Fruit fly (Drosophila melanogaster) whole organism, embryonic: ENCODE measurements around the gene Aps.

Experiments used
- Ada2b ChIP-seq: fragments of 200-800 bp; sonication (Bioruptor generic); IDR thresholded peaks from 2 replicates; pipeline ENCODE4 v1.3.6; 2022; ENCODE audit warnings: missing biosample characterization, missing genetic modification characterization
- Aef1 ChIP-seq: fragments of 200-800 bp; sonication (Bioruptor generic); IDR thresholded peaks from 3 replicates; pipeline ENCODE4 v1.3.6; 2022; ENCODE audit warnings: missing biosample characterization, missing genetic modification characterization
- Blimp-1 ChIP-seq: fragments of 200-800 bp; sonication (Bioruptor generic); optimal IDR thresholded peaks from 3 replicates; lab custom pipeline; 2018; ENCODE audit warnings: missing biosample characterization, missing genetic modification characterization, mild to moderate bottlenecking, moderate library complexity, missing genetic modification reagents
- CG10147 ChIP-seq: fragments of 200-800 bp; sonication (Bioruptor generic); optimal IDR thresholded peaks from 2 replicates; lab custom pipeline; 2019; ENCODE audit warnings: missing biosample characterization, mild to moderate bottlenecking, missing genetic modification characterization, moderate library complexity
- CG10209 ChIP-seq: fragments of 200-800 bp; sonication (Bioruptor generic); optimal IDR thresholded peaks from 3 replicates; lab custom pipeline; 2017; ENCODE audit warnings: missing biosample characterization, mild to moderate bottlenecking, missing genetic modification characterization, missing genetic modification reagents
- CG11696 ChIP-seq: fragments of 200-800 bp; sonication (Bioruptor generic); IDR thresholded peaks from 2 replicates; pipeline ENCODE4 v1.3.6; 2022; ENCODE audit warnings: missing biosample characterization, missing genetic modification characterization
- CG1602 ChIP-seq: fragments of 200-800 bp; sonication (Bioruptor generic); optimal IDR thresholded peaks from 3 replicates; lab custom pipeline; 2016; ENCODE audit warnings: missing biosample characterization, missing genetic modification characterization
- CG17328 ChIP-seq: fragments of 200-800 bp; sonication (Bioruptor generic); IDR thresholded peaks from 2 replicates; pipeline ENCODE4 v1.3.6; 2022; ENCODE audit warnings: missing biosample characterization, missing genetic modification characterization
- CG17359 ChIP-seq: fragments of 200-800 bp; sonication (Bioruptor generic); optimal IDR thresholded peaks from 3 replicates; lab custom pipeline; 2018; ENCODE audit warnings: missing biosample characterization, mild to moderate bottlenecking, missing genetic modification characterization, moderate library complexity
- CG17385 ChIP-seq: fragments of 200-800 bp; sonication (Bioruptor generic); optimal IDR thresholded peaks from 3 replicates; lab custom pipeline; 2018; ENCODE audit warnings: missing biosample characterization, mild to moderate bottlenecking, missing genetic modification characterization
- CG1832 ChIP-seq: fragments of 200-800 bp; sonication (Bioruptor generic); optimal IDR thresholded peaks from 2 replicates; lab custom pipeline; 2017; ENCODE audit warnings: missing biosample characterization, mild to moderate bottlenecking, missing genetic modification characterization, inconsistent platforms
- CG2712 ChIP-seq: fragments of 200-800 bp; optimal IDR thresholded peaks from 3 replicates; lab custom pipeline; 2019; ENCODE audit warnings: missing biosample characterization, mild to moderate bottlenecking, missing genetic modification characterization, moderate library complexity
- CG3407 ChIP-seq: fragments of 200-800 bp; sonication (Bioruptor generic); optimal IDR thresholded peaks from 2 replicates; lab custom pipeline; 2018; ENCODE audit warnings: missing biosample characterization, mild to moderate bottlenecking, missing genetic modification characterization
- CG4282 ChIP-seq: fragments of 200-800 bp; sonication (Bioruptor generic); optimal IDR thresholded peaks from 2 replicates; lab custom pipeline; 2016; ENCODE audit warnings: missing biosample characterization, missing genetic modification characterization
- CG8281 ChIP-seq: fragments of 200-800 bp; sonication (Bioruptor generic); optimal IDR thresholded peaks from 2 replicates; lab custom pipeline; 2018; ENCODE audit warnings: missing biosample characterization, mild to moderate bottlenecking, missing genetic modification characterization, moderate library complexity
- CG9727 ChIP-seq: fragments of 200-800 bp; sonication (Bioruptor generic); optimal IDR thresholded peaks from 3 replicates; lab custom pipeline; 2017; ENCODE audit warnings: missing biosample characterization, mild to moderate bottlenecking, missing genetic modification characterization
- CG9932 ChIP-seq: fragments of 200-800 bp; sonication (Bioruptor generic); IDR thresholded peaks from 2 replicates; pipeline ENCODE4 v1.3.6; 2022; ENCODE audit warnings: missing biosample characterization, missing genetic modification characterization
- Camta ChIP-seq: fragments of 200-800 bp; sonication (Bioruptor generic); optimal IDR thresholded peaks from 2 replicates; lab custom pipeline; 2016; ENCODE audit warnings: missing biosample characterization, missing genetic modification characterization
- Dbx ChIP-seq: fragments of 200-800 bp; sonication (Bioruptor generic); IDR thresholded peaks from 3 replicates; pipeline ENCODE4 v1.3.6; 2022; ENCODE audit warnings: missing biosample characterization, missing genetic modification characterization
- Deaf1 ChIP-seq: fragments of 200-800 bp; optimal IDR thresholded peaks from 3 replicates; lab custom pipeline; 2019; ENCODE audit warnings: missing biosample characterization, mild to moderate bottlenecking, missing genetic modification characterization, moderate library complexity
- HHEX ChIP-seq: fragments of 200-800 bp; sonication (Bioruptor generic); optimal IDR thresholded peaks from 3 replicates; lab custom pipeline; 2017; ENCODE audit warnings: missing biosample characterization, mild to moderate bottlenecking, missing genetic modification characterization, missing genetic modification reagents
- HLH3B ChIP-seq: fragments of 200-800 bp; sonication (Bioruptor generic); IDR thresholded peaks from 2 replicates; pipeline ENCODE4 v1.3.6; 2022; ENCODE audit warnings: missing biosample characterization, missing genetic modification characterization
- HLHmδ ChIP-seq: fragments of 200-800 bp; sonication (Bioruptor generic); optimal IDR thresholded peaks from 2 replicates; lab custom pipeline; 2018; ENCODE audit warnings: missing biosample characterization, mild to moderate bottlenecking, missing genetic modification characterization, moderate library complexity
- Hand ChIP-seq: fragments of 200-800 bp; sonication (Bioruptor generic); optimal IDR thresholded peaks from 2 replicates; lab custom pipeline; 2017; ENCODE audit warnings: mild to moderate bottlenecking, missing biosample characterization, missing genetic modification reagents, missing genetic modification characterization
- Hey ChIP-seq: fragments of 200-800 bp; sonication (Bioruptor generic); optimal IDR thresholded peaks from 3 replicates; lab custom pipeline; 2018; ENCODE audit warnings: missing biosample characterization, mild to moderate bottlenecking, missing genetic modification characterization
- Hr51 ChIP-seq, 2 experiments: fragments of 200-800 bp; sonication (Bioruptor generic); optimal IDR thresholded peaks; 2 replicates in 1 of 2; 3 replicates in 1 of 2; lab custom pipeline; 2016 to 2018; ENCODE audit warnings: missing biosample characterization in 2 of 2, missing genetic modification characterization in 2 of 2, mild to moderate bottlenecking in 1 of 2, moderate library complexity in 1 of 2
- Kr ChIP-seq: fragments of 200-800 bp; sonication (Bioruptor generic); optimal IDR thresholded peaks from 2 replicates; lab custom pipeline; 2017; ENCODE audit warnings: missing biosample characterization, mild to moderate bottlenecking, missing genetic modification characterization
- Mad ChIP-seq: fragments of 200-800 bp; sonication (Bioruptor generic); optimal IDR thresholded peaks from 2 replicates; lab custom pipeline; 2016; ENCODE audit warnings: missing biosample characterization, missing genetic modification characterization
- Med ChIP-seq: fragments of 200-800 bp; sonication (Bioruptor generic); peaks from one replicate; lab custom pipeline; 2016; ENCODE audit warnings: missing biosample characterization, missing genetic modification characterization, mild to moderate bottlenecking, inconsistent platforms, moderate library complexity
- Nf-YC ChIP-seq: fragments of 200-800 bp; optimal IDR thresholded peaks from 3 replicates; lab custom pipeline; 2019; ENCODE audit warnings: missing biosample characterization, mild to moderate bottlenecking, missing genetic modification characterization, moderate library complexity
- Ptx1 ChIP-seq: fragments of 200-800 bp; sonication (Bioruptor generic); IDR thresholded peaks from 2 replicates; pipeline ENCODE4 v1.3.6; 2022; ENCODE audit warnings: missing biosample characterization, missing genetic modification characterization
- Vsx1 ChIP-seq: fragments of 200-800 bp; sonication (Bioruptor generic); optimal IDR thresholded peaks from 2 replicates; lab custom pipeline; 2017; ENCODE audit warnings: missing biosample characterization, mild to moderate bottlenecking, missing genetic modification characterization, missing genetic modification reagents
- bigmax ChIP-seq: fragments of 200-800 bp; sonication (Bioruptor generic); optimal IDR thresholded peaks from 2 replicates; lab custom pipeline; 2018; ENCODE audit warnings: missing biosample characterization, mild to moderate bottlenecking, missing genetic modification characterization
- cato ChIP-seq: fragments of 200-800 bp; sonication (Bioruptor generic); optimal IDR thresholded peaks from 2 replicates; lab custom pipeline; 2016; ENCODE audit warnings: missing biosample characterization, missing genetic modification characterization, borderline replicate concordance
- chif ChIP-seq, 2 experiments: fragments of 200-800 bp; sonication (Bioruptor generic); optimal IDR thresholded peaks; 3 replicates each; lab custom pipeline; 2016; ENCODE audit warnings: missing biosample characterization in 2 of 2, missing genetic modification characterization in 2 of 2
- chn ChIP-seq: fragments of 200-800 bp; sonication (Bioruptor generic); optimal IDR thresholded peaks from 2 replicates; lab custom pipeline; 2016; ENCODE audit warnings: missing biosample characterization, missing genetic modification characterization
- croc ChIP-seq: fragments of 200-800 bp; sonication (Bioruptor generic); conservative IDR thresholded peaks from 3 replicates; pipeline ENCODE4 v1.3.6; 2022; ENCODE audit warnings: missing biosample characterization, missing genetic modification characterization
- gem ChIP-seq: fragments of 200-800 bp; sonication (Bioruptor generic); optimal IDR thresholded peaks from 2 replicates; lab custom pipeline; 2019; ENCODE audit warnings: missing biosample characterization, mild to moderate bottlenecking, missing genetic modification characterization, moderate library complexity
- gfzf ChIP-seq: fragments of 200-800 bp; sonication (Bioruptor generic); optimal IDR thresholded peaks from 2 replicates; lab custom pipeline; 2016; ENCODE audit warnings: missing biosample characterization, mild to moderate bottlenecking, missing genetic modification characterization, moderate library complexity
- grn ChIP-seq: fragments of 200-800 bp; sonication (Bioruptor generic); optimal IDR thresholded peaks from 3 replicates; lab custom pipeline; 2017; ENCODE audit warnings: missing biosample characterization, missing genetic modification characterization
- inv ChIP-seq: fragments of 200-800 bp; sonication (Bioruptor generic); IDR thresholded peaks from 2 replicates; pipeline ENCODE4 v1.3.6; 2022; ENCODE audit warnings: missing biosample characterization, missing genetic modification characterization; ENCODE audit not compliant: partially characterized antibody
- jigr1 ChIP-seq: fragments of 200-800 bp; sonication (Bioruptor generic); IDR thresholded peaks from 3 replicates; pipeline ENCODE4 v1.3.6; 2022; ENCODE audit warnings: missing biosample characterization, missing genetic modification characterization
- lab ChIP-seq: fragments of 200-800 bp; sonication (Bioruptor generic); optimal IDR thresholded peaks from 3 replicates; lab custom pipeline; 2017; ENCODE audit warnings: missing biosample characterization, missing genetic modification characterization, mild to moderate bottlenecking, moderate library complexity, missing genetic modification reagents
- onecut ChIP-seq: fragments of 200-800 bp; sonication (Bioruptor generic); IDR thresholded peaks from 2 replicates; pipeline ENCODE4 v1.3.6; 2022; ENCODE audit warnings: missing biosample characterization, missing genetic modification characterization
- pita ChIP-seq: fragments of 200-800 bp; sonication (Bioruptor generic); optimal IDR thresholded peaks from 2 replicates; lab custom pipeline; 2017; ENCODE audit warnings: missing biosample characterization, mild to moderate bottlenecking, missing genetic modification characterization
- repo ChIP-seq: fragments of 200-800 bp; sonication (Bioruptor generic); optimal IDR thresholded peaks from 2 replicates; lab custom pipeline; 2016; ENCODE audit warnings: missing biosample characterization, missing genetic modification characterization
- ro ChIP-seq: fragments of 200-800 bp; sonication (Bioruptor generic); IDR thresholded peaks from 2 replicates; pipeline ENCODE4 v1.3.6; 2022; ENCODE audit warnings: missing biosample characterization, missing genetic modification characterization
- scrt ChIP-seq: fragments of 200-800 bp; sonication (Bioruptor generic); optimal IDR thresholded peaks from 2 replicates; lab custom pipeline; 2018; ENCODE audit warnings: missing biosample characterization, mild to moderate bottlenecking, missing genetic modification characterization, moderate library complexity
- trem ChIP-seq: fragments of 200-800 bp; optimal IDR thresholded peaks from 3 replicates; lab custom pipeline; 2019; ENCODE audit warnings: missing biosample characterization, mild to moderate bottlenecking, missing genetic modification characterization, moderate library complexity
- zen ChIP-seq: fragments of 200-800 bp; sonication (Bioruptor generic); optimal IDR thresholded peaks from 3 replicates; lab custom pipeline; 2018; ENCODE audit warnings: missing biosample characterization, mild to moderate bottlenecking, missing genetic modification characterization, moderate library complexity

Gene Aps

dm6 chr3L:10899087-10899511, at the start of gene Aps (continued):
- no peak for TF ChIP-seq Hand
- peak; percentile 61 for TF ChIP-seq CG2712 (tag; lab: Kevin White, UChicago)
- peak; percentile 99 for TF ChIP-seq Vsx1 (GFP tag; lab: Kevin White, UChicago)
- TF ChIP-seq Camta (GFP tag; lab: Kevin White, UChicago) = peak; percentile 24
- TF ChIP-seq HLH3B = peak; percentile 45; the same call in 1 of the 2 replicates
- TF ChIP-seq croc (GFP tag; lab: Robert Waterston, UW) = no peak
- TF ChIP-seq CG1832 = no peak
- TF ChIP-seq Mad (GFP tag; lab: Kevin White, UChicago) = peak; percentile 17
- no peak for TF ChIP-seq repo (GFP tag; lab: Kevin White, UChicago)
- TF ChIP-seq gfzf = peak; percentile 86
- TF ChIP-seq jigr1 (GFP tag; lab: Robert Waterston, UW) = no peak
- no peak for TF ChIP-seq Deaf1 (tag; lab: Kevin White, UChicago)
- no peak for TF ChIP-seq CG8281
- peak; percentile 60; the same call in 1 of the 3 replicates for TF ChIP-seq Dbx (GFP tag; lab: Robert Waterston, UW)
- peak; percentile 81 for TF ChIP-seq pita (GFP tag; lab: Kevin White, UChicago)
- TF ChIP-seq ro (GFP tag; lab: Robert Waterston, UW) = no peak
- TF ChIP-seq gem (tag; lab: Kevin White, UChicago) = peak; percentile 62
- TF ChIP-seq zen (tag; lab: Kevin White, UChicago) = peak; percentile 34
- peak; percentile 49; the same call in 1 of the 2 replicates for TF ChIP-seq Ptx1 (GFP tag; lab: Robert Waterston, UW)
- TF ChIP-seq CG10147 = peak; percentile 42
- TF ChIP-seq lab (GFP tag; lab: Kevin White, UChicago) = no peak
- TF ChIP-seq HHEX (GFP tag; lab: Kevin White, UChicago) = no peak
- no peak for TF ChIP-seq inv (GFP tag; lab: Robert Waterston, UW)
- no peak for TF ChIP-seq CG11696 (GFP tag; lab: Robert Waterston, UW)
- peak in 1 of 2 experiments; percentile 68 for TF ChIP-seq chif (GFP tag; optimal IDR thresholded peaks at IDR 0.05; lab: Kevin White, UChicago)
- peak; percentile 14 for TF ChIP-seq Blimp-1
- peak; percentile 2 for TF ChIP-seq CG17385 (GFP tag; lab: Kevin White, UChicago)
- no peak for TF ChIP-seq scrt
- peak; percentile 17 for TF ChIP-seq CG17359
- TF ChIP-seq Hey (tag; lab: Kevin White, UChicago) = no peak
- no peak for TF ChIP-seq Nf-YC (tag; lab: Kevin White, UChicago)
- peak; percentile 23 for TF ChIP-seq CG10209 (GFP tag; lab: Kevin White, UChicago)
- TF ChIP-seq CG9727 (GFP tag; lab: Kevin White, UChicago) = no peak
- TF ChIP-seq bigmax (GFP tag; lab: Kevin White, UChicago) = no peak
- peak; percentile 78 for TF ChIP-seq trem (tag; lab: Kevin White, UChicago)
- TF ChIP-seq Kr = no peak
- peak; percentile 64 for TF ChIP-seq Aef1 (GFP tag; lab: Robert Waterston, UW)
- peak; percentile 59 for TF ChIP-seq CG1602 (GFP tag; lab: Kevin White, UChicago)
- no peak for TF ChIP-seq HLHmδ (GFP tag; lab: Kevin White, UChicago)
- TF ChIP-seq CG9932 (GFP tag; lab: Robert Waterston, UW) = peak; percentile 79
- TF ChIP-seq Hr51 (GFP tag; optimal IDR thresholded peaks at IDR 0.05; lab: Kevin White, UChicago) = peak; percentile 28 to 38
- TF ChIP-seq CG3407 (GFP tag; lab: Kevin White, UChicago) = peak; percentile 25
- TF ChIP-seq Med = peak; percentile 91
- no peak for TF ChIP-seq CG4282 (GFP tag; lab: Kevin White, UChicago)
- TF ChIP-seq CG17328 (GFP tag; lab: Robert Waterston, UW) = peak; percentile 52
- no peak for TF ChIP-seq cato (GFP tag; lab: Kevin White, UChicago)
- TF ChIP-seq grn (GFP tag; lab: Kevin White, UChicago) = no peak
- peak; percentile 35 for TF ChIP-seq chn
- TF ChIP-seq onecut (GFP tag; lab: Robert Waterston, UW) = no peak; the same call in 1 of the 2 replicates
- no peak for TF ChIP-seq Ada2b (GFP tag; lab: Robert Waterston, UW)
